Worm (Caenorhabditis elegans): ENCODE results near the gene lin-15A.

The lin-15A gene

DNA sequence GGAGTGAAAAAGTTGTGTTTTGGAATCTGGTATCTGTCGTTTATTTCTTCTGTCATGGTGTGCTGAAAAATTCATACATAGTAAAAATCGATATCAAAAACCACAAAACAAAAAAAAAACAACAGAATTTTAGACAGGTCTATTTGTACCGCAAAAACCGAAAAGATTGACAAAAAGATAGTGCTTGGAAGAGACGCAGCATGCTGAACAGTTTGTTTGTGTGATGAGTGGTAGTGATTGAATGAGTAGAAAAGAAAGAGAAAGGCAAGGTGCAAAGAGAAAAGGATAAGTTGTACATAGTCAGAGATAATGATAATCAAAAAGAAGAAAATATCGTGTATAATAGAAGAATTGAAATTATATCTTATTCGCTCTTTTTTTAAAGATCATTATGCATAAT lies 40.9 kb downstream of the lin-15A start, which contains the start of gene Y7A5A.2:
TSS of gene Y7A5A.2 (minus strand) at position 62 of the 400 bp plus-strand sequence.
- TF ChIP-seq ztf-29 (GFP tag; IDR thresholded peaks at IDR 0.05) = no peak
- no peak for TF ChIP-seq med-1 (GFP tag; optimal IDR thresholded peaks at IDR 0.05; ENCODE audit: insufficient read depth)
- TF ChIP-seq klf-2 (GFP tag; conservative IDR thresholded peaks at IDR 0.05) = no peak

- TF ChIP-seq ztf-29 (GFP tag; IDR thresholded peaks at IDR 0.05) (no peak), tab-1 (GFP tag; IDR thresholded peaks at IDR 0.05) (no peak), med-1 (GFP tag; optimal IDR thresholded peaks at IDR 0.05; ENCODE audit: insufficient read depth) (no peak), cog-1 (tag; optimal IDR thresholded peaks at IDR 0.05) (no peak), flt-1 (GFP tag; IDR thresholded peaks at IDR 0.05) (no peak), ref-1 (GFP tag; conservative IDR thresholded peaks at IDR 0.05) (no peak), T22C8.4 (GFP tag; IDR thresholded peaks at IDR 0.05) (no peak)
Measured at ce11 chrX:15773262-15773908, 41.6 kb downstream of the lin-15A start, which contains the start of gene Y7A5A.13. Gene Y7A5A.13 (plus strand): TSS chrX:15773858.

- TF ChIP-seq cog-1 (tag; optimal IDR thresholded peaks at IDR 0.05) = no peak
- no peak for TF ChIP-seq klf-2 (GFP tag; conservative IDR thresholded peaks at IDR 0.05)
- TF ChIP-seq med-1 (GFP tag; optimal IDR thresholded peaks at IDR 0.05; ENCODE audit: insufficient read depth) = no peak
- TF ChIP-seq ref-1 (GFP tag; conservative IDR thresholded peaks at IDR 0.05) = no peak
- no peak for TF ChIP-seq flt-1 (GFP tag; IDR thresholded peaks at IDR 0.05)
- no peak for TF ChIP-seq ztf-23 (GFP tag; IDR thresholded peaks at IDR 0.05)
Measured at ce11 chrX:15779503-15779902, 47.7 kb downstream of the lin-15A start.

DNA sequence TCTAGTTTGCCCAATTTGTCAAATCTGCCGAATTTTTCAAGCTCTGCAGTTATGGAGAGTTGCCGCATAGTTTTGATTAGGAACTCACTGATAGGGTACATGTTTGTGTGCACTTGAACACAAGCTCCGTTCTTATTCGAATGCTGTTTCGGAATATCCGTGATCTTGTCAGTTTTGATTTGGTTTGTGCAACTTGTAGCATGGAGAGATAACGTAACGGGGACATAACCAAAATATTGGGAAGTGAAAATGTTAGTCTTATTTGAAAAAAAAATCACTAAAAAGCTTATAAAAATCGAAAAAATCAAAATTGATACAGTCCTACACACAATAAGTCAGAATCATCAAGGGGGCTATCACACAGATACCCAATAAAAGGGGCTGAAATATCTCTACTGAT lies 50.3 kb downstream of the lin-15A start, which contains the start of gene Y7A5A.24:
TSS of gene Y7A5A.24 (minus strand) at position 101 of the 400 bp plus-strand sequence.
- TF ChIP-seq ref-1 (GFP tag; conservative IDR thresholded peaks at IDR 0.05) (no peak), flt-1 (GFP tag; IDR thresholded peaks at IDR 0.05) (no peak)

DNA sequence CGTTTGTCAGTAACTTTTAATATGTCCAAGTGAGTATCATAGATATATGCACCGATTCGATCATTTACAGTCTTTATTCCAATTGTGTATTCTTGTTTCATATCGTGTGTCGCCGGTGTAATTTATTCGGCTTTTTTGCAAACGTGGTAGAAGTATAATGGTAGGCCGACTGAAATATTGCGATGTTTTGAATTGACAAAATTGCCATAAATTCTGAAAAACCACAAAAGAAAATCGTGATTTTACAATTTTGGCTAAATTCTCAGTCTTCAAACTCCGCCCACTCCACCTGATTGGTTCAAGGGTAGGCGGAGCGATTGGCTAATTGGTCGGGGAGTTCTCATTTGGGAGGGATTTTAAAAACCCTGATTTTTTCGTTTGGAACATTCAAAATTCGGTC lies 52.8 kb downstream of the lin-15A start, which contains the start of gene Y7A5A.3:
TSS of gene Y7A5A.3 (minus strand) at position 101 of the 400 bp plus-strand sequence.
- no peak for TF ChIP-seq cog-1 (tag; optimal IDR thresholded peaks at IDR 0.05)
- no peak for TF ChIP-seq tab-1 (GFP tag; IDR thresholded peaks at IDR 0.05)
- TF ChIP-seq T22C8.4 (GFP tag; IDR thresholded peaks at IDR 0.05) = no peak
- no peak for TF ChIP-seq ztf-29 (GFP tag; IDR thresholded peaks at IDR 0.05)
- TF ChIP-seq klf-2 (GFP tag; conservative IDR thresholded peaks at IDR 0.05) = no peak
- TF ChIP-seq ztf-23 (GFP tag; IDR thresholded peaks at IDR 0.05) = no peak
- TF ChIP-seq flt-1 (GFP tag; IDR thresholded peaks at IDR 0.05) = no peak
- no peak for TF ChIP-seq med-1 (GFP tag; optimal IDR thresholded peaks at IDR 0.05; ENCODE audit: insufficient read depth)
- no peak for TF ChIP-seq ref-1 (GFP tag; conservative IDR thresholded peaks at IDR 0.05)
